Worm (Caenorhabditis elegans) whole organism, L4 larva: Measurements from ENCODE around the gene pgph-2.
A peak's percentile ranks its signal among the peaks of the same experiment; 100 is the strongest.
"Not testable (repeated sequence)": the region's sequence is repeated elsewhere in the genome, so short reads cannot be mapped to it uniquely, and the experiment has no call there.

Experiments
- D1046.2 ChIP-seq: fragments of 200-800 bp; sonication (Bioruptor generic); IDR thresholded peaks from 2 replicates; pipeline ENCODE4 v1.3.6; 2022; ENCODE audit warnings: missing genetic modification characterization, missing compliant biosample characterization
- F44E2.7 ChIP-seq: fragments of 200-800 bp; sonication (Bioruptor generic); IDR thresholded peaks from 2 replicates; pipeline ENCODE4 v2.1.2; 2022; ENCODE audit warnings: missing genetic modification characterization, missing compliant biosample characterization
- F49E8.2 ChIP-seq: sonication (generic microtip); optimal IDR thresholded peaks from 2 replicates; lab custom pipeline; 2016; ENCODE audit warnings: missing compliant biosample characterization, mild to moderate bottlenecking, missing genetic modification characterization, borderline replicate concordance
- T20F7.1 ChIP-seq: fragments of 200-800 bp; sonication (Bioruptor generic); optimal IDR thresholded peaks from 2 replicates; lab custom pipeline; 2018; ENCODE audit warnings: mild to moderate bottlenecking, missing genetic modification characterization, missing compliant biosample characterization
- T26A8.4 ChIP-seq: fragments of 200-800 bp; sonication (Bioruptor generic); IDR thresholded peaks from 2 replicates; pipeline ENCODE4 v1.3.6; 2022; ENCODE audit warnings: missing genetic modification characterization, missing compliant biosample characterization
- Y105C5A.15 ChIP-seq: fragments of 200-800 bp; sonication (Bioruptor generic); IDR thresholded peaks from 2 replicates; pipeline ENCODE4 v1.3.6; 2022; ENCODE audit warnings: missing genetic modification characterization, missing compliant biosample characterization
- Y48G9A.11 ChIP-seq: fragments of 200-800 bp; sonication (Bioruptor generic); IDR thresholded peaks from 2 replicates; pipeline ENCODE4 v1.3.6; 2022; ENCODE audit warnings: missing genetic modification reagents, missing genetic modification characterization, missing compliant biosample characterization
- ZK337.2 ChIP-seq: fragments of 200-800 bp; sonication (Bioruptor generic); IDR thresholded peaks from 2 replicates; pipeline ENCODE4 v1.3.6; 2022; ENCODE audit warnings: missing genetic modification reagents, missing genetic modification characterization, missing compliant biosample characterization
- aha-1 ChIP-seq: fragments of 150-350 bp; peaks from one replicate; lab custom pipeline; 2014; ENCODE audit warnings: missing biosample characterization, missing genetic modification characterization
- arid-1 ChIP-seq: fragments of 200-800 bp; sonication (Bioruptor generic); conservative IDR thresholded peaks from 2 replicates; pipeline ENCODE4 v1.3.6; 2022; ENCODE audit warnings: missing genetic modification reagents, missing genetic modification characterization, missing compliant biosample characterization
- ceh-20 ChIP-seq: fragments of 200-800 bp; sonication (Bioruptor generic); IDR thresholded peaks from 2 replicates; pipeline ENCODE4 v1.3.6; 2022; ENCODE audit warnings: missing genetic modification reagents, missing genetic modification characterization, missing compliant biosample characterization
- ceh-44 ChIP-seq: fragments of 200-800 bp; sonication (Bioruptor generic); IDR thresholded peaks from 2 replicates; pipeline ENCODE4 v1.3.6; 2022; ENCODE audit warnings: missing genetic modification reagents, missing genetic modification characterization, missing compliant biosample characterization
- ctbp-1 ChIP-seq: fragments of 200-800 bp; sonication (Bioruptor generic); IDR thresholded peaks from 2 replicates; pipeline ENCODE4 v1.3.6; 2022; ENCODE audit warnings: missing genetic modification reagents, missing genetic modification characterization, missing compliant biosample characterization
- daf-16 ChIP-seq, 3 experiments: sonication (generic microtip); optimal IDR thresholded peaks; 2 replicates each; lab custom pipeline; 2016 to 2017; ENCODE audit warnings: missing genetic modification characterization in 3 of 3, missing genetic modification reagents in 3 of 3, mild to moderate bottlenecking in 2 of 3, missing compliant biosample characterization in 2 of 3, missing biosample characterization in 1 of 3, moderate library complexity in 1 of 3
- daf-19 ChIP-seq: fragments of 200-800 bp; sonication (Bioruptor generic); conservative IDR thresholded peaks from 2 replicates; pipeline ENCODE4 v1.3.6; 2022; ENCODE audit warnings: missing genetic modification characterization, missing compliant biosample characterization
- dmd-6 ChIP-seq: fragments of 200-800 bp; sonication (Bioruptor generic); IDR thresholded peaks from 2 replicates; pipeline ENCODE4 v1.3.6; 2022; ENCODE audit warnings: missing genetic modification reagents, missing genetic modification characterization, missing compliant biosample characterization
- dmd-9 ChIP-seq: fragments of 200-800 bp; sonication (Bioruptor generic); IDR thresholded peaks from 2 replicates; pipeline ENCODE4 v1.3.6; 2022; ENCODE audit warnings: missing genetic modification reagents, missing genetic modification characterization, missing compliant biosample characterization
- dpl-1 ChIP-seq: fragments of 150-350 bp; optimal IDR thresholded peaks from 2 replicates; lab custom pipeline; 2014; ENCODE audit warnings: missing biosample characterization, missing genetic modification reagents, missing genetic modification characterization
- dve-1 ChIP-seq: sonication (generic microtip); optimal IDR thresholded peaks from 2 replicates; lab custom pipeline; 2017; ENCODE audit warnings: antibody characterized with exemption, mild to moderate bottlenecking, missing genetic modification characterization, missing compliant biosample characterization; ENCODE audit not compliant: insufficient read depth
- egl-43 ChIP-seq: fragments of 200-800 bp; sonication (Bioruptor generic); IDR thresholded peaks from 2 replicates; pipeline ENCODE4 v1.3.6; 2022; ENCODE audit warnings: missing genetic modification reagents, missing genetic modification characterization, missing compliant biosample characterization
- hif-1 ChIP-seq, 2 experiments: sonication (generic microtip); optimal IDR thresholded peaks; 2 replicates each; lab custom pipeline; 2016 to 2017; ENCODE audit warnings: missing compliant biosample characterization in 2 of 2, missing genetic modification characterization in 2 of 2, missing genetic modification reagents in 2 of 2, missing genotype in 2 of 2, mild to moderate bottlenecking in 1 of 2
- hlh-11 ChIP-seq: fragments of 200-800 bp; sonication (Bioruptor generic); optimal IDR thresholded peaks from 2 replicates; lab custom pipeline; 2018; ENCODE audit warnings: mild to moderate bottlenecking, missing genetic modification characterization, missing compliant biosample characterization
- hlh-30 ChIP-seq: sonication (generic microtip); optimal IDR thresholded peaks from 2 replicates; lab custom pipeline; 2017; ENCODE audit warnings: antibody characterized with exemption, mild to moderate bottlenecking, missing genetic modification characterization, missing compliant biosample characterization; ENCODE audit not compliant: insufficient read depth
- hmg-1.1 ChIP-seq: fragments of 200-800 bp; sonication (Bioruptor generic); IDR thresholded peaks from 2 replicates; pipeline ENCODE4 v1.3.6; 2022; ENCODE audit warnings: missing genetic modification reagents, missing genetic modification characterization, missing compliant biosample characterization
- lim-7 ChIP-seq: fragments of 200-800 bp; sonication (Bioruptor generic); IDR thresholded peaks from 2 replicates; pipeline ENCODE4 v1.3.6; 2022; ENCODE audit warnings: missing genetic modification characterization, missing compliant biosample characterization
- lin-1 ChIP-seq: fragments of 200-800 bp; sonication (Bioruptor generic); IDR thresholded peaks from 2 replicates; pipeline ENCODE4 v1.3.6; 2022; ENCODE audit warnings: missing genetic modification reagents, missing genetic modification characterization, missing compliant biosample characterization
- lin-13 ChIP-seq: fragments of 150-350 bp; optimal IDR thresholded peaks from 2 replicates; lab custom pipeline; 2014; ENCODE audit warnings: missing biosample characterization, missing genetic modification reagents, missing genetic modification characterization
- lin-29 ChIP-seq: fragments of 200-800 bp; sonication (Bioruptor generic); IDR thresholded peaks from 2 replicates; pipeline ENCODE4 v1.3.6; 2022; ENCODE audit warnings: missing genetic modification reagents, missing genetic modification characterization, missing compliant biosample characterization
- lin-38 ChIP-seq: fragments of 200-800 bp; sonication (Bioruptor generic); IDR thresholded peaks from 2 replicates; pipeline ENCODE4 v1.3.6; 2022; ENCODE audit warnings: missing genetic modification reagents, missing genetic modification characterization, missing compliant biosample characterization
- madf-9 ChIP-seq: fragments of 200-800 bp; sonication (Bioruptor generic); conservative IDR thresholded peaks from 2 replicates; pipeline ENCODE4 v1.3.6; 2022; ENCODE audit warnings: missing genetic modification reagents, missing genetic modification characterization, missing compliant biosample characterization
- mdt-29 ChIP-seq: fragments of 200-800 bp; sonication (Bioruptor generic); IDR thresholded peaks from 2 replicates; pipeline ENCODE4 v1.3.6; 2022; ENCODE audit warnings: missing genetic modification reagents, missing genetic modification characterization, missing compliant biosample characterization
- mep-1 ChIP-seq: fragments of 150-350 bp; sonication (generic microtip); optimal IDR thresholded peaks from 3 replicates; lab custom pipeline; 2014; ENCODE audit warnings: missing biosample characterization, missing genetic modification characterization
- mes-2 ChIP-seq: sonication (generic microtip); optimal IDR thresholded peaks from 2 replicates; lab custom pipeline; 2016; ENCODE audit warnings: missing genotype, mild to moderate bottlenecking, missing genetic modification characterization, missing compliant biosample characterization; ENCODE audit not compliant: poor library complexity, severe bottlenecking
- mxl-2 ChIP-seq: fragments of 200-800 bp; sonication (Bioruptor generic); conservative IDR thresholded peaks from 2 replicates; pipeline ENCODE4 v1.3.6; 2022; ENCODE audit warnings: missing genetic modification reagents, missing genetic modification characterization, missing compliant biosample characterization
- nhr-102 ChIP-seq: sonication (generic microtip); optimal IDR thresholded peaks from 2 replicates; lab custom pipeline; 2016; ENCODE audit warnings: mild to moderate bottlenecking, missing genetic modification characterization, moderate library complexity, missing compliant biosample characterization
- nhr-28 ChIP-seq: fragments of 150-350 bp; optimal IDR thresholded peaks from 2 replicates; lab custom pipeline; 2014; ENCODE audit warnings: missing biosample characterization, missing genetic modification characterization
- nhr-41 ChIP-seq: fragments of 200-800 bp; sonication (Bioruptor generic); IDR thresholded peaks from 2 replicates; pipeline ENCODE4 v1.3.6; 2022; ENCODE audit warnings: missing genetic modification reagents, missing genetic modification characterization, missing compliant biosample characterization
- nhr-42 ChIP-seq: fragments of 200-800 bp; sonication (Bioruptor generic); IDR thresholded peaks from 2 replicates; pipeline ENCODE4 v1.3.6; 2022; ENCODE audit warnings: missing genetic modification characterization, missing compliant biosample characterization
- nhr-6 ChIP-seq: fragments of 150-350 bp; optimal IDR thresholded peaks from 2 replicates; lab custom pipeline; 2014; ENCODE audit warnings: missing biosample characterization, missing genetic modification characterization
- pha-4 ChIP-seq, 2 experiments: fragments of 150-350 bp in 1 of 2; fragments of 200-800 bp in 1 of 2; sonication (Bioruptor generic) in 1 of 2; IDR thresholded peaks in 1 of 2; optimal IDR thresholded peaks in 1 of 2; 2 replicates each; pipeline versions ENCODE4 v1.3.6 to Lab custom; 2014 to 2022; ENCODE audit warnings: missing genetic modification characterization in 2 of 2, missing genetic modification reagents in 2 of 2, missing biosample characterization in 1 of 2, missing compliant biosample characterization in 1 of 2
- php-3 ChIP-seq: fragments of 200-800 bp; sonication (Bioruptor generic); IDR thresholded peaks from 2 replicates; pipeline ENCODE4 v1.3.6; 2022; ENCODE audit warnings: missing genetic modification reagents, missing genetic modification characterization, missing compliant biosample characterization
- saeg-2 ChIP-seq: fragments of 200-800 bp; sonication (Bioruptor generic); IDR thresholded peaks from 2 replicates; pipeline ENCODE4 v1.3.6; 2022; ENCODE audit warnings: missing genetic modification reagents, missing genetic modification characterization, missing compliant biosample characterization
- set-16 ChIP-seq: fragments of 200-800 bp; sonication (Bioruptor generic); IDR thresholded peaks from 2 replicates; pipeline ENCODE4 v1.3.6; 2022; ENCODE audit warnings: missing genetic modification reagents, missing genetic modification characterization, missing compliant biosample characterization
- snpc-1.2 ChIP-seq: fragments of 200-800 bp; sonication (Bioruptor generic); IDR thresholded peaks from 2 replicates; pipeline ENCODE4 v1.3.6; 2022; ENCODE audit warnings: missing genetic modification reagents, missing genetic modification characterization, missing compliant biosample characterization
- tra-1 ChIP-seq: fragments of 200-800 bp; sonication (Bioruptor generic); IDR thresholded peaks from 2 replicates; pipeline ENCODE4 v1.3.6; 2022; ENCODE audit warnings: missing genetic modification reagents, missing genetic modification characterization, missing compliant biosample characterization
- unc-130 ChIP-seq: sonication (generic microtip); optimal IDR thresholded peaks from 2 replicates; lab custom pipeline; 2016; ENCODE audit warnings: missing genetic modification reagents, missing genetic modification characterization, missing compliant biosample characterization
- vab-7 ChIP-seq: fragments of 200-800 bp; sonication (Bioruptor generic); IDR thresholded peaks from 2 replicates; pipeline ENCODE4 v1.3.6; 2022; ENCODE audit warnings: missing genetic modification reagents, missing genetic modification characterization, missing compliant biosample characterization
- zfp-3 ChIP-seq: fragments of 200-800 bp; sonication (Bioruptor generic); conservative IDR thresholded peaks from 2 replicates; pipeline ENCODE4 v1.3.6; 2022; ENCODE audit warnings: missing genetic modification reagents, missing genetic modification characterization, missing compliant biosample characterization

pgph-2 gene

ce11 chrV:5776941-5777340 lies 12.0 kb downstream of the pgph-2 start, which contains the start of gene F44E7.4:
Gene F44E7.4 (minus strand): TSS chrV:5776953.
- TF ChIP-seq mdt-29 (GFP tag; lab: Robert Waterston, UW) (peak; percentile 70; the same call in 1 of the 2 replicates), F44E2.7 (GFP tag; lab: Robert Waterston, UW) (0 out of 2 replicates have a peak, but pooled peaks have one; percentile 36), lin-29 (GFP tag; lab: Robert Waterston, UW) (peak; percentile 81), nhr-102 (peak; percentile 9), aha-1 (tag; lab: Kevin White, UChicago) (peak; percentile 82), daf-19 (GFP tag; lab: Robert Waterston, UW) (0 out of 2 replicates have a peak, but pooled peaks have one; percentile 18), F49E8.2 (tag; lab: Kevin White, UChicago) (peak; percentile 24), unc-130 (GFP tag; lab: Kevin White, UChicago) (peak; percentile 14), pha-4 (GFP tag; IDR thresholded peaks at IDR 0.05; lab: Robert Waterston, UW) (peak; percentile 91), vab-7 (GFP tag; lab: Robert Waterston, UW) (peak; percentile 96), hlh-30 (tag; lab: Kevin White, UChicago) (peak; percentile 28), Y48G9A.11 (GFP tag; lab: Robert Waterston, UW) (peak; percentile 88), lim-7 (GFP tag; lab: Robert Waterston, UW) (peak; percentile 79), hmg-1.1 (GFP tag; lab: Robert Waterston, UW) (peak; percentile 97), mxl-2 (peak; percentile 74), dmd-6 (GFP tag; lab: Robert Waterston, UW) (peak; percentile 82), nhr-42 (GFP tag; lab: Robert Waterston, UW) (peak; percentile 87), ZK337.2 (GFP tag; lab: Robert Waterston, UW) (peak; percentile 81), ctbp-1 (GFP tag; lab: Robert Waterston, UW) (peak; percentile 85), php-3 (peak; percentile 85), dpl-1 (peak; percentile 7), arid-1 (GFP tag; lab: Robert Waterston, UW) (peak; percentile 95), mep-1 (peak; percentile 62), Y105C5A.15 (GFP tag; lab: Robert Waterston, UW) (peak; percentile 80; the same call in 1 of the 2 replicates), D1046.2 (GFP tag; lab: Robert Waterston, UW) (peak; percentile 69; the same call in 1 of the 2 replicates), hlh-11 (tag; lab: Kevin White, UChicago) (peak; percentile 32), mes-2 (tag; lab: Kevin White, UChicago) (peak; percentile 77), lin-13 (GFP tag; lab: Kevin White, UChicago) (peak; percentile 17), T26A8.4 (GFP tag; lab: Robert Waterston, UW) (peak; percentile 95), saeg-2 (GFP tag; lab: Robert Waterston, UW) (peak; percentile 82), lin-1 (GFP tag; lab: Robert Waterston, UW) (peak; percentile 91), tra-1 (GFP tag; lab: Robert Waterston, UW) (peak; percentile 79; the same call in 1 of the 2 replicates), hif-1 (tag; optimal IDR thresholded peaks at IDR 0.05; lab: Kevin White, UChicago) (peak in 1 of 2 experiments; percentile 20), egl-43 (GFP tag; lab: Robert Waterston, UW) (peak; percentile 92), nhr-6 (tag; lab: Kevin White, UChicago) (peak; percentile 25), dmd-9 (peak; percentile 89), set-16 (GFP tag; lab: Robert Waterston, UW) (peak; percentile 61), ceh-44 (peak; percentile 92), nhr-41 (GFP tag; lab: Robert Waterston, UW) (peak; percentile 86), lin-38 (GFP tag; lab: Robert Waterston, UW) (peak; percentile 98), nhr-28 (tag; lab: Kevin White, UChicago) (peak; percentile 38), dve-1 (tag; lab: Kevin White, UChicago) (peak; percentile 24), T20F7.1 (GFP tag; lab: Kevin White, UChicago) (peak; percentile 1), zfp-3 (GFP tag; lab: Robert Waterston, UW) (peak; percentile 76; the same call in 1 of the 2 replicates), madf-9 (peak; percentile 79), snpc-1.2 (peak; percentile 90), daf-16 (tag; optimal IDR thresholded peaks at IDR 0.05; lab: Kevin White, UChicago) (peak; percentile 6), ceh-20 (peak; percentile 90)
- not testable (repeated sequence) for TF ChIP-seq pha-4 (tag; optimal IDR thresholded peaks at IDR 0.05; lab: Kevin White, UChicago); daf-16 (GFP tag; optimal IDR thresholded peaks at IDR 0.05; lab: Kevin White, UChicago)
